Worm (Caenorhabditis elegans) whole organism, L4 larva: Measurements from ENCODE around the gene Y15E3A.4.

ENCODE experiments used
- F37D6.2 ChIP-seq: sonication (generic microtip); optimal IDR thresholded peaks from 2 replicates; lab custom pipeline; 2016; ENCODE audit warnings: mild to moderate bottlenecking, missing genetic modification characterization, missing compliant biosample characterization
- aly-2 ChIP-seq: sonication (generic microtip); optimal IDR thresholded peaks from 2 replicates; lab custom pipeline; 2018; ENCODE audit warnings: missing biosample characterization, missing genetic modification characterization
- ceh-28 ChIP-seq: fragments of 150-350 bp; optimal IDR thresholded peaks from 2 replicates; lab custom pipeline; 2014; ENCODE audit warnings: missing biosample characterization, missing genetic modification reagents, missing genetic modification characterization
- dve-1 ChIP-seq: sonication (generic microtip); optimal IDR thresholded peaks from 2 replicates; lab custom pipeline; 2017; ENCODE audit warnings: antibody characterized with exemption, mild to moderate bottlenecking, missing genetic modification characterization, missing compliant biosample characterization; ENCODE audit not compliant: insufficient read depth
- fkh-10 ChIP-seq: fragments of 150-350 bp; optimal IDR thresholded peaks from 2 replicates; lab custom pipeline; 2014; ENCODE audit warnings: missing biosample characterization, missing genetic modification reagents, missing genetic modification characterization
- gei-8 ChIP-seq: fragments of 200-800 bp; sonication (Bioruptor generic); optimal IDR thresholded peaks from 2 replicates; lab custom pipeline; 2018; ENCODE audit warnings: mild to moderate bottlenecking, missing genetic modification characterization, missing compliant biosample characterization
- lin-13 ChIP-seq: fragments of 150-350 bp; optimal IDR thresholded peaks from 2 replicates; lab custom pipeline; 2014; ENCODE audit warnings: missing biosample characterization, missing genetic modification reagents, missing genetic modification characterization
- unc-39 ChIP-seq: sonication (generic microtip); optimal IDR thresholded peaks from 2 replicates; lab custom pipeline; 2017; ENCODE audit warnings: missing biosample characterization, missing genetic modification characterization
- unc-62 ChIP-seq, 3 experiments: fragments of 150-350 bp in 1 of 3; sonication (generic microtip); optimal IDR thresholded peaks in 2 of 3; peaks in 1 of 3; 1 replicate in 1 of 3; 2 replicates in 2 of 3; lab custom pipeline; 2014 to 2017; ENCODE audit warnings: missing biosample characterization in 3 of 3, missing genetic modification characterization in 3 of 3, missing genetic modification reagents in 3 of 3, missing genotype in 1 of 3

DNA sequence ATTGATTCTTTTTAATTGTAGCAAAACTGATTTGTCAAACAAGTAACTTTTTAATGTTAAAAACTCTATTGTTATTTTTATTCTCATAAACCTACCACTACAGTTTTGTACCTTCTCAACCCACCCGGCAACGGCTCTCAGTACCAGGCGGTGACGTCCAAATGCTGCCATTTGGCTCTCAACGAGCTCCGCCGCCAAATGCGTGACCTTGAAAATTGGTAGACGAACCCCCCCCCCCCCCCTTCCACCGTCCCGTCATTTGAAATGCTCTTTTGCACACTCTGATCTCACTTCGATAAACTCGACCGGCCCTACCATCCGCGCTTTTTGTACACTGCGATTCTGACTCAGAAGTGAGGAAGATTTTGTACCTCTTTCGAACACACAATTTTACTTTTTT, 22.1 kb upstream of the Y15E3A.4 start:
- TF ChIP-seq fkh-10 (GFP tag; lab: Kevin White, UChicago): no peak
- TF ChIP-seq unc-39 (tag; lab: Kevin White, UChicago): no peak
- TF ChIP-seq gei-8 (GFP tag; lab: Kevin White, UChicago): no peak
- no peak for TF ChIP-seq lin-13
- no peak for TF ChIP-seq ceh-28 (tag; lab: Kevin White, UChicago)
- TF ChIP-seq F37D6.2 (tag; lab: Kevin White, UChicago): no peak
- no peak for TF ChIP-seq dve-1 (tag; lab: Kevin White, UChicago)
- TF ChIP-seq aly-2 (tag; lab: Kevin White, UChicago): no peak
- TF ChIP-seq unc-62 (GFP tag; optimal IDR thresholded peaks at IDR 0.05 in 1 of 2; lab: Kevin White, UChicago): no peak
- TF ChIP-seq unc-62 (tag; optimal IDR thresholded peaks at IDR 0.05; lab: Kevin White, UChicago): no peak
